Worm (Caenorhabditis elegans) whole organism, L3 larva: Measurements from ENCODE around the gene cpg-2.

Experiments used
- R02D3.7 ChIP-seq: fragments of 150-350 bp; optimal IDR thresholded peaks from 2 replicates; lab custom pipeline; 2014; ENCODE audit warnings: missing biosample characterization, missing genetic modification characterization
- nhr-23 ChIP-seq: fragments of 150-350 bp; optimal IDR thresholded peaks from 2 replicates; lab custom pipeline; 2014; ENCODE audit warnings: missing biosample characterization, missing genetic modification reagents, missing genetic modification characterization
- snpc-4 ChIP-seq: fragments of 150-350 bp; optimal IDR thresholded peaks from 2 replicates; lab custom pipeline; 2014; ENCODE audit warnings: missing biosample characterization, missing genetic modification characterization

DNA sequence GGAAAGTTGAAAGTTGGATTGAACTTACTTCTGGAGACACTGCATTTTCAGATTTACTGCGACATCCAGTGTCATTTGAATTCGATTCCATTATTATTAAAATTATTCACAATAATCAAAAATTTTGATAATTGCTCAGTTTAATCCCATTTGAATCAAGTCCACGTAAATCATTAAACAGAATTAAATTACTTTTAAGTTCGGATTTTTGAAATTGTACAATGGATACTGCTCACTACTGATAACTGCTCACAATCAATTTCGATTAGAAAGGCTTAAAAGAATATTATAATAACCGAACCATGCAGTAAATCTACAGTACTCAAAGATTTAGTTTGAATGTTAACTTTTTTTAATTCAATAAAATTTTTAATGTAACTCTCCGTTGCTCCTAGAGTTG lies 39.6 kb downstream of the cpg-2 start, which contains the start of gene R01H2.4:
- TF ChIP-seq nhr-23 (tag; lab: Kevin White, UChicago) (no peak), R02D3.7 (tag; lab: Kevin White, UChicago) (no peak), snpc-4 (no peak)
